Worm (Caenorhabditis elegans) whole organism, late embryonic: ENCODE results near the gene dmsr-8.

ENCODE experiments used
- C08G9.2 ChIP-seq: sonication (generic microtip); optimal IDR thresholded peaks from 2 replicates; lab custom pipeline; 2016; ENCODE audit warnings: mild to moderate bottlenecking, missing genetic modification characterization, moderate library complexity, missing compliant biosample characterization
- F13H6.1 ChIP-seq: sonication (generic microtip); optimal IDR thresholded peaks from 2 replicates; lab custom pipeline; 2016; ENCODE audit warnings: missing genetic modification characterization, missing compliant biosample characterization
- K09A11.1 ChIP-seq: sonication (generic microtip); optimal IDR thresholded peaks from 2 replicates; lab custom pipeline; 2017; ENCODE audit warnings: antibody characterized with exemption, mild to moderate bottlenecking, missing genetic modification characterization, missing compliant biosample characterization; ENCODE audit not compliant: insufficient read depth
- T23F11.4 ChIP-seq: fragments of 200-800 bp; sonication (Bioruptor generic); optimal IDR thresholded peaks from 2 replicates; lab custom pipeline; 2018; ENCODE audit warnings: mild to moderate bottlenecking, missing genetic modification characterization, missing compliant biosample characterization
- ahr-1 ChIP-seq: sonication (generic microtip); optimal IDR thresholded peaks from 2 replicates; lab custom pipeline; 2016; ENCODE audit warnings: missing genetic modification characterization, missing compliant biosample characterization
- ama-1 ChIP-seq: fragments of 150-350 bp; optimal IDR thresholded peaks from 2 replicates; lab custom pipeline; 2014
- ceh-18 ChIP-seq: sonication (generic microtip); optimal IDR thresholded peaks from 2 replicates; lab custom pipeline; 2016; ENCODE audit warnings: missing genetic modification characterization, missing compliant biosample characterization
- ceh-19 ChIP-seq: fragments of 200-800 bp; sonication (Bioruptor generic); optimal IDR thresholded peaks from 2 replicates; lab custom pipeline; 2018; ENCODE audit warnings: mild to moderate bottlenecking, missing genetic modification characterization, missing compliant biosample characterization
- ceh-24 ChIP-seq: sonication (generic microtip); optimal IDR thresholded peaks from 2 replicates; lab custom pipeline; 2016; ENCODE audit warnings: mild to moderate bottlenecking, missing genetic modification characterization, missing compliant biosample characterization
- ceh-45 ChIP-seq: fragments of 200-800 bp; sonication (Bioruptor generic); IDR thresholded peaks from 2 replicates; pipeline ENCODE4 v1.3.6; 2022; ENCODE audit warnings: missing genetic modification reagents, missing genetic modification characterization, missing compliant biosample characterization
- ceh-48 ChIP-seq: sonication (generic microtip); optimal IDR thresholded peaks from 2 replicates; lab custom pipeline; 2016; ENCODE audit warnings: missing genetic modification characterization, inconsistent platforms, missing compliant biosample characterization
- ceh-6 ChIP-seq: fragments of 200-800 bp; sonication (Bioruptor generic); optimal IDR thresholded peaks from 2 replicates; lab custom pipeline; 2018; ENCODE audit warnings: mild to moderate bottlenecking, missing genetic modification characterization, missing compliant biosample characterization
- ceh-9 ChIP-seq: sonication (generic microtip); optimal IDR thresholded peaks from 2 replicates; lab custom pipeline; 2016; ENCODE audit warnings: mild to moderate bottlenecking, missing genetic modification characterization, inconsistent platforms, missing compliant biosample characterization
- che-1 ChIP-seq: sonication (generic microtip); optimal IDR thresholded peaks from 2 replicates; lab custom pipeline; 2016; ENCODE audit warnings: mild to moderate bottlenecking, missing genetic modification characterization, missing compliant biosample characterization
- dmd-4 ChIP-seq: sonication (generic microtip); optimal IDR thresholded peaks from 2 replicates; lab custom pipeline; 2016; ENCODE audit warnings: borderline replicate concordance, missing genetic modification characterization, missing compliant biosample characterization
- elt-2 ChIP-seq: sonication (generic microtip); optimal IDR thresholded peaks from 2 replicates; lab custom pipeline; 2016; ENCODE audit warnings: missing genetic modification reagents, missing genetic modification characterization, missing compliant biosample characterization
- ets-4 ChIP-seq: sonication (generic microtip); optimal IDR thresholded peaks from 2 replicates; lab custom pipeline; 2016; ENCODE audit warnings: missing genetic modification characterization, missing compliant biosample characterization
- eyg-1 ChIP-seq: sonication (generic microtip); optimal IDR thresholded peaks from 2 replicates; lab custom pipeline; 2016; ENCODE audit warnings: missing genotype, missing genetic modification characterization, missing compliant biosample characterization
- gmeb-2 ChIP-seq: sonication (generic microtip); optimal IDR thresholded peaks from 2 replicates; lab custom pipeline; 2016; ENCODE audit warnings: missing genetic modification characterization, inconsistent platforms, missing compliant biosample characterization
- hlh-13 ChIP-seq: fragments of 200-800 bp; sonication (Bioruptor generic); optimal IDR thresholded peaks from 2 replicates; lab custom pipeline; 2018; ENCODE audit warnings: mild to moderate bottlenecking, missing genetic modification characterization, missing compliant biosample characterization
- hlh-15 ChIP-seq: sonication (generic microtip); optimal IDR thresholded peaks from 2 replicates; lab custom pipeline; 2016; ENCODE audit warnings: missing genetic modification characterization, missing compliant biosample characterization
- hlh-30 ChIP-seq: sonication (generic microtip); optimal IDR thresholded peaks from 2 replicates; lab custom pipeline; 2017; ENCODE audit warnings: antibody characterized with exemption, missing genetic modification characterization, missing compliant biosample characterization; ENCODE audit not compliant: insufficient read depth
- hlh-6 ChIP-seq: sonication (generic microtip); optimal IDR thresholded peaks from 2 replicates; lab custom pipeline; 2016; ENCODE audit warnings: missing genotype, missing genetic modification characterization, missing compliant biosample characterization
- hlh-8 ChIP-seq: sonication (generic microtip); optimal IDR thresholded peaks from 2 replicates; lab custom pipeline; 2016; ENCODE audit warnings: missing genotype, missing genetic modification characterization, missing compliant biosample characterization
- lin-11 ChIP-seq: fragments of 200-800 bp; sonication (Bioruptor generic); optimal IDR thresholded peaks from 2 replicates; lab custom pipeline; 2018; ENCODE audit warnings: mild to moderate bottlenecking, missing genetic modification characterization, missing compliant biosample characterization
- mec-3 ChIP-seq: sonication (generic microtip); optimal IDR thresholded peaks from 2 replicates; lab custom pipeline; 2016; ENCODE audit warnings: borderline replicate concordance, missing genetic modification characterization, missing compliant biosample characterization
- nhr-11 ChIP-seq: fragments of 150-350 bp; optimal IDR thresholded peaks from 2 replicates; lab custom pipeline; 2014; ENCODE audit warnings: missing biosample characterization, missing genetic modification characterization
- nhr-232 ChIP-seq: sonication (generic microtip); optimal IDR thresholded peaks from 2 replicates; lab custom pipeline; 2016; ENCODE audit warnings: missing genetic modification characterization, missing compliant biosample characterization
- npax-4 ChIP-seq: sonication (generic microtip); optimal IDR thresholded peaks from 2 replicates; lab custom pipeline; 2016; ENCODE audit warnings: missing genetic modification characterization, missing compliant biosample characterization
- pat-9 ChIP-seq: fragments of 200-800 bp; sonication (Bioruptor generic); optimal IDR thresholded peaks from 2 replicates; lab custom pipeline; 2018; ENCODE audit warnings: mild to moderate bottlenecking, missing genetic modification characterization, moderate library complexity, missing compliant biosample characterization
- pha-4 ChIP-seq: fragments of 150-350 bp; optimal IDR thresholded peaks from 2 replicates; lab custom pipeline; 2018; ENCODE audit warnings: missing biosample characterization, missing genetic modification reagents, missing genetic modification characterization
- pqm-1 ChIP-seq: sonication (generic microtip); optimal IDR thresholded peaks from 2 replicates; lab custom pipeline; 2016; ENCODE audit warnings: missing genetic modification characterization, missing compliant biosample characterization
- pros-1 ChIP-seq: fragments of 150-350 bp; optimal IDR thresholded peaks from 2 replicates; lab custom pipeline; 2014; ENCODE audit warnings: missing biosample characterization, missing genetic modification reagents, missing genetic modification characterization
- ref-2 ChIP-seq: sonication (generic microtip); optimal IDR thresholded peaks from 2 replicates; lab custom pipeline; 2016; ENCODE audit warnings: missing genetic modification characterization, missing compliant biosample characterization
- sdc-2 ChIP-seq: sonication (generic microtip); optimal IDR thresholded peaks from 2 replicates; lab custom pipeline; 2016; ENCODE audit warnings: missing genotype, missing genetic modification characterization, missing compliant biosample characterization
- syd-9 ChIP-seq: sonication (generic microtip); optimal IDR thresholded peaks from 2 replicates; lab custom pipeline; 2016; ENCODE audit warnings: mild to moderate bottlenecking, missing genetic modification characterization, moderate library complexity, missing compliant biosample characterization
- tbx-2 ChIP-seq: sonication (generic microtip); optimal IDR thresholded peaks from 2 replicates; lab custom pipeline; 2016; ENCODE audit warnings: missing genetic modification characterization, missing compliant biosample characterization
- tbx-7 ChIP-seq: sonication (generic microtip); optimal IDR thresholded peaks from 2 replicates; lab custom pipeline; 2016; ENCODE audit warnings: missing genotype, missing genetic modification characterization, missing compliant biosample characterization
- ttx-3 ChIP-seq: sonication (generic microtip); optimal IDR thresholded peaks from 2 replicates; lab custom pipeline; 2016; ENCODE audit warnings: missing genetic modification reagents, missing genetic modification characterization, missing compliant biosample characterization
- unc-3 ChIP-seq, 2 experiments: fragments of 200-800 bp in 1 of 2; sonication (Bioruptor generic) in 1 of 2; sonication (generic microtip) in 1 of 2; conservative IDR thresholded peaks in 1 of 2; optimal IDR thresholded peaks in 1 of 2; 2 replicates each; pipeline versions ENCODE4 v1.3.6 to Lab custom; 2016 to 2022; ENCODE audit warnings: missing compliant biosample characterization in 2 of 2, missing genetic modification characterization in 2 of 2, missing genetic modification reagents in 1 of 2
- ztf-16 ChIP-seq: sonication (generic microtip); optimal IDR thresholded peaks from 2 replicates; lab custom pipeline; 2017; ENCODE audit warnings: missing genetic modification characterization, missing compliant biosample characterization

Gene dmsr-8

DNA sequence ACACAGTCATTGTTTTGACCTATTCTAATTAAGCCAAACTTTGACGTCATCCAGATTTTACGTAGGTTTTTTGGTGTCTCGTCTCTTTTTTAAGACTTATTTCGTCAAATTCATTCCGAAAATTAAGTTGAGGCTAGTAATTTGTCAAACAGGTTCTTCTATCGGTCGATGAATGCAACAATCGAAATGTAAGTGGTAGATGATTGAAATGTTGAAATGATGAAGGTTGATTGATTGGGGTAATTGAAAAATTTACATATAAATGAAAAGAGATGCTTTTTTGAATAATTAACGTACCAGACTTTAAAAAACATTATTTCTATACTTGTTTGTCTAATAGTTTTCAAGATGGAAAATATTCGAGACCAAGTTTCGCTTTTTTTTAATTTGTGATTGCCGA, 42.2 kb upstream of the dmsr-8 start:
- no peak for TF ChIP-seq F13H6.1 (tag; lab: Kevin White, UChicago)
- no peak for TF ChIP-seq npax-4 (tag; lab: Kevin White, UChicago)
- no peak for TF ChIP-seq ttx-3 (tag; lab: Kevin White, UChicago)

DNA sequence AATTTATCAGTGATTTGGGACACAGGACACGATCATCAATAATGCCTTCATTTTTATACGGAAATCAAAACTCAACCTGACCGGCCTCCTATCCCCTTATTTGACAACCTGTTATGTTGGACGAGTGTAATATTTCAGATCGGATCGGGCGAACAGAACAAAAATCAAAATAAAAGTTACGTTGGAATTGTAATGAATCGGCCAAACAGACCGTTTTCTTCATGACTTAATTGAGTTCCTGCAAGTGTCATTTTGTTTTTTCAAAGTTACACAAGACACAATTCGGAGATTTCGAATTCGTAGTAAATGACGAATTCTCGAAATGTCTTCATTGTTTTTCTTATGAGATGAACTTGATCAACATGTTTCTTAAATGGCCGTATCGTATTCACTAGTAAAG, 41.1 kb upstream of the dmsr-8 start, which contains the start of gene F32G8.3:
Gene F32G8.3 (minus strand): TSS at position 101 of the 400 bp plus-strand sequence.
- TF ChIP-seq K09A11.1 (no peak), npax-4 (tag; lab: Kevin White, UChicago) (no peak), tbx-7 (tag; lab: Kevin White, UChicago) (no peak), ceh-24 (tag; lab: Kevin White, UChicago) (no peak), pat-9 (no peak), F13H6.1 (tag; lab: Kevin White, UChicago) (no peak), eyg-1 (tag; lab: Kevin White, UChicago) (no peak), ceh-48 (no peak)

DNA sequence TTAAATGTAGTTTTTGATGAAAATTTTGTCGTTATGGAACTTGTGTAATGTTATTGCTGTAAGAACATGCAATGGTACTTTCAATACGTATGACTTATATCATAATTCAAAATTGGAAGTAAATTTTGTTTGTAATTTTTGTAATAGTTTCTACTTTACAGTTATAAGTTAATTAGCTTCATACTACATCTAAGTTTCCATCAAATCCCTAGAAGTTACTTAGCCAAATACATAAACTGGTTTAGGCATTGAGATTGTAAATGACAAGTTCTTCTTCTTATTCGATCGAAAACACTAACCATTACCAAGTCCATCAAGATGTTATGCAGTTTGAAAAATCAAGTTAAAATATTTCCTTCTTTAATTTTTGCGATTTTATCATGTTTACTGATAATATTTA, 35.5 kb upstream of the dmsr-8 start, which contains the start of gene F32G8.2:
Gene F32G8.2 (plus strand): TSS at position 301 of the 400 bp plus-strand sequence.
- TF ChIP-seq unc-3 (GFP tag; conservative IDR thresholded peaks at IDR 0.05; lab: Robert Waterston, UW) (no peak), unc-3 (tag; optimal IDR thresholded peaks at IDR 0.05; lab: Kevin White, UChicago) (no peak), ahr-1 (tag; lab: Kevin White, UChicago) (no peak), tbx-7 (tag; lab: Kevin White, UChicago) (no peak), K09A11.1 (no peak), hlh-6 (tag; lab: Kevin White, UChicago) (no peak), ceh-9 (tag; lab: Kevin White, UChicago) (no peak), che-1 (tag; lab: Kevin White, UChicago) (no peak), ceh-45 (GFP tag; lab: Robert Waterston, UW) (no peak), ceh-6 (no peak)

DNA sequence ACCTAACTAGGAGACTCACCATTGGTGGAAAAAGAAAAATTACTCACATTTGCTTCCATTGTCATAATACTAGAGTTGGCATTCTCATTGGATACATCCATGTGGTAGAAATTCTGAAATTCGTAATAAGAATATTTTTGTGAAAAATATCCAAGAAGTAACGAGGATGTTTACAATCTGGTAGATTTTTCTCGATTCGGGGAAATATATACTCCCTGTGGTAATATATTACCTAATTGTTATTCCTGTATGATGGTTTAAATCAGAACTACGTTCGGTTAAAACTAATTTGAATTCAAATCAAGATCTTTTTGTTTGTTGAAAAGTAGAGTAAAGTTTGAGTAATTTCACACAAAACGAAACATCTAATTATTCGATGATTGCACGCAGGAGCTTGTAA, 34.8 kb upstream of the dmsr-8 start, which contains the start of gene srd-34:
Gene srd-34 (minus strand): TSS at position 101 of the 400 bp plus-strand sequence.
- TF ChIP-seq nhr-232 (tag; lab: Kevin White, UChicago) (no peak), ceh-18 (no peak), T23F11.4 (no peak), tbx-2 (tag; lab: Kevin White, UChicago) (no peak), hlh-6 (tag; lab: Kevin White, UChicago) (no peak), ref-2 (tag; lab: Kevin White, UChicago) (no peak), elt-2 (tag; lab: Kevin White, UChicago) (no peak), ama-1 (lab: Kevin White, UChicago) (no peak), C08G9.2 (tag; lab: Kevin White, UChicago) (no peak), ttx-3 (tag; lab: Kevin White, UChicago) (no peak)

DNA sequence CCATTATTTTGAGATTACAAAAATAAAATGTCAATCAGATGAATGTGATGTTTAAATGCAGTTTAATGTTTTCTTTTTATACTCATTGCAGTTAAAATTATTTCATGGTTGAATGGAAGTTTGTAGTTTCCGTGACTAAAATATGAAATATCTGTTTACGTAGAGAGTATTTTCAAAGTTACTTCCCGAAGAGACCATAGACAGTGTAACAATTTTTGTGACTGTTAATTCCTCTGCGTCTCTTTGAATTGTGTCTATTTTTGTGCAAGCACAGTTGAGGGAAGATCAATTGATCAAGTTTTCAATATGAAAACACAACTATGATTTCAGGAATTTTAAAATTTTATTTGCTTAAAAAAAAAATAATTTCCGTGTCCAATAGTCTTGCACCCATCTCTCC, 32.6 kb upstream of the dmsr-8 start, which contains the start of gene F25D1.5:
Gene F25D1.5 (minus strand): TSS at position 35 of the 400 bp plus-strand sequence.
- TF ChIP-seq ceh-19 (GFP tag; lab: Kevin White, UChicago) (no peak), hlh-8 (tag; lab: Kevin White, UChicago) (no peak), gmeb-2 (no peak), pat-9 (no peak), ets-4 (no peak), ceh-6 (no peak), elt-2 (tag; lab: Kevin White, UChicago) (no peak), dmd-4 (tag; lab: Kevin White, UChicago) (no peak), sdc-2 (tag; lab: Kevin White, UChicago) (no peak), mec-3 (tag; lab: Kevin White, UChicago) (no peak), tbx-2 (tag; lab: Kevin White, UChicago) (no peak), npax-4 (tag; lab: Kevin White, UChicago) (no peak)

DNA sequence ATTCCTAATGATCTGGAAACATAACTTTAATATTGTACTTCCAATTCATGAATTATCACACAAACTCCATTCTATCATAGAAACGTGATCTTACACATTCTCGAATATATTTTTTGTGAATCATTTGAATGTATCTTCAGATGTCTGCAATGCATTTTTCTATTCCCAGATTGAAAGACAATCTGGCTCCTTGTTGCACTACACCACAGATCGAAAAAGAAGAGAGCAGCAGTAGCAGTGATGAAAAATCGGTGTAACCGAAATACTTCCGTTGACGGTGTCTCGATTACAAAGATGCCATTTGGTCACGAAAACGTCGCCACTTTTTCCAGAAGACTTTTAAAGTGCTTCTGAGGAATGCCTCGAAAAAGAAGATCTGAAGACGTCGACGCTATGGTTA, 25.9 kb upstream of the dmsr-8 start, which contains the start of gene degt-1:
Gene degt-1 (plus strand): TSS at position 301 of the 400 bp plus-strand sequence.
- TF ChIP-seq ztf-16 (tag; lab: Kevin White, UChicago) (no peak), pqm-1 (no peak), tbx-2 (tag; lab: Kevin White, UChicago) (no peak), eyg-1 (tag; lab: Kevin White, UChicago) (no peak), hlh-13 (GFP tag; lab: Kevin White, UChicago) (no peak), hlh-30 (tag; lab: Kevin White, UChicago) (no peak), ceh-6 (no peak), pha-4 (no peak), npax-4 (tag; lab: Kevin White, UChicago) (no peak), ref-2 (tag; lab: Kevin White, UChicago) (no peak), pros-1 (tag; lab: Kevin White, UChicago) (no peak), ets-4 (no peak), syd-9 (no peak), nhr-11 (no peak), ceh-19 (GFP tag; lab: Kevin White, UChicago) (no peak), hlh-15 (tag; lab: Kevin White, UChicago) (no peak), T23F11.4 (no peak), lin-11 (tag; lab: Kevin White, UChicago) (no peak)
